Worm (Caenorhabditis elegans) whole organism, L4 larva: ENCODE measurements around the gene M04D8.8.
A peak's percentile ranks its signal among the peaks of the same experiment; 100 is the strongest.
"Not testable (repeated sequence)": the region's sequence is repeated elsewhere in the genome, so short reads cannot be mapped to it uniquely, and the experiment has no call there.

Experiments
- F10B5.3 ChIP-seq: sonication (generic microtip); optimal IDR thresholded peaks from 2 replicates; lab custom pipeline; 2016; ENCODE audit warnings: mild to moderate bottlenecking, missing genetic modification characterization, missing compliant biosample characterization
- ZK546.5 ChIP-seq, 2 experiments: sonication (generic microtip); optimal IDR thresholded peaks; 2 replicates each; lab custom pipeline; 2017; ENCODE audit warnings: missing biosample characterization in 2 of 2, missing genetic modification characterization in 2 of 2
- aha-1 ChIP-seq: fragments of 150-350 bp; peaks from one replicate; lab custom pipeline; 2014; ENCODE audit warnings: missing biosample characterization, missing genetic modification characterization
- ceh-20 ChIP-seq: fragments of 200-800 bp; sonication (Bioruptor generic); IDR thresholded peaks from 2 replicates; pipeline ENCODE4 v1.3.6; 2022; ENCODE audit warnings: missing genetic modification reagents, missing genetic modification characterization, missing compliant biosample characterization
- ceh-28 ChIP-seq: fragments of 150-350 bp; optimal IDR thresholded peaks from 2 replicates; lab custom pipeline; 2014; ENCODE audit warnings: missing biosample characterization, missing genetic modification reagents, missing genetic modification characterization
- ceh-82 ChIP-seq: sonication (generic microtip); optimal IDR thresholded peaks from 2 replicates; lab custom pipeline; 2017; ENCODE audit warnings: missing biosample characterization, missing genetic modification characterization
- daf-8 ChIP-seq: fragments of 200-800 bp; sonication (Bioruptor generic); IDR thresholded peaks from 2 replicates; pipeline ENCODE4 v1.3.6; 2022; ENCODE audit warnings: missing genetic modification characterization, missing compliant biosample characterization
- dmd-6 ChIP-seq: fragments of 200-800 bp; sonication (Bioruptor generic); IDR thresholded peaks from 2 replicates; pipeline ENCODE4 v1.3.6; 2022; ENCODE audit warnings: missing genetic modification reagents, missing genetic modification characterization, missing compliant biosample characterization
- duxl-1 ChIP-seq: sonication (generic microtip); optimal IDR thresholded peaks from 2 replicates; lab custom pipeline; 2016; ENCODE audit warnings: mild to moderate bottlenecking, missing genetic modification characterization, moderate library complexity, missing compliant biosample characterization; ENCODE audit not compliant: poor library complexity
- egl-27 ChIP-seq: sonication (generic microtip); optimal IDR thresholded peaks from 3 replicates; lab custom pipeline; 2017; ENCODE audit warnings: missing biosample characterization, missing genetic modification reagents, missing genetic modification characterization
- egl-43 ChIP-seq: fragments of 200-800 bp; sonication (Bioruptor generic); IDR thresholded peaks from 2 replicates; pipeline ENCODE4 v1.3.6; 2022; ENCODE audit warnings: missing genetic modification reagents, missing genetic modification characterization, missing compliant biosample characterization
- hif-1 ChIP-seq, 2 experiments: sonication (generic microtip); optimal IDR thresholded peaks; 2 replicates each; lab custom pipeline; 2016 to 2017; ENCODE audit warnings: missing compliant biosample characterization in 2 of 2, missing genetic modification characterization in 2 of 2, missing genetic modification reagents in 2 of 2, missing genotype in 2 of 2, mild to moderate bottlenecking in 1 of 2
- hlh-11 ChIP-seq: fragments of 200-800 bp; sonication (Bioruptor generic); optimal IDR thresholded peaks from 2 replicates; lab custom pipeline; 2018; ENCODE audit warnings: mild to moderate bottlenecking, missing genetic modification characterization, missing compliant biosample characterization
- lin-1 ChIP-seq: fragments of 200-800 bp; sonication (Bioruptor generic); IDR thresholded peaks from 2 replicates; pipeline ENCODE4 v1.3.6; 2022; ENCODE audit warnings: missing genetic modification reagents, missing genetic modification characterization, missing compliant biosample characterization
- madf-9 ChIP-seq: fragments of 200-800 bp; sonication (Bioruptor generic); conservative IDR thresholded peaks from 2 replicates; pipeline ENCODE4 v1.3.6; 2022; ENCODE audit warnings: missing genetic modification reagents, missing genetic modification characterization, missing compliant biosample characterization
- mep-1 ChIP-seq: fragments of 150-350 bp; sonication (generic microtip); optimal IDR thresholded peaks from 3 replicates; lab custom pipeline; 2014; ENCODE audit warnings: missing biosample characterization, missing genetic modification characterization
- nhr-102 ChIP-seq: sonication (generic microtip); optimal IDR thresholded peaks from 2 replicates; lab custom pipeline; 2016; ENCODE audit warnings: mild to moderate bottlenecking, missing genetic modification characterization, moderate library complexity, missing compliant biosample characterization
- nhr-11 ChIP-seq: fragments of 150-350 bp; optimal IDR thresholded peaks from 2 replicates; lab custom pipeline; 2014; ENCODE audit warnings: missing biosample characterization, missing genetic modification characterization
- nhr-28 ChIP-seq: fragments of 150-350 bp; optimal IDR thresholded peaks from 2 replicates; lab custom pipeline; 2014; ENCODE audit warnings: missing biosample characterization, missing genetic modification characterization
- pqm-1 ChIP-seq: sonication (generic microtip); optimal IDR thresholded peaks from 2 replicates; lab custom pipeline; 2017; ENCODE audit warnings: missing biosample characterization, missing genetic modification characterization
- tra-1 ChIP-seq: fragments of 200-800 bp; sonication (Bioruptor generic); IDR thresholded peaks from 2 replicates; pipeline ENCODE4 v1.3.6; 2022; ENCODE audit warnings: missing genetic modification reagents, missing genetic modification characterization, missing compliant biosample characterization
- unc-62 ChIP-seq, 3 experiments: fragments of 150-350 bp in 1 of 3; sonication (generic microtip); optimal IDR thresholded peaks in 2 of 3; peaks in 1 of 3; 1 replicate in 1 of 3; 2 replicates in 2 of 3; lab custom pipeline; 2014 to 2017; ENCODE audit warnings: missing biosample characterization in 3 of 3, missing genetic modification characterization in 3 of 3, missing genetic modification reagents in 3 of 3, missing genotype in 1 of 3
- zfp-3 ChIP-seq: fragments of 200-800 bp; sonication (Bioruptor generic); conservative IDR thresholded peaks from 2 replicates; pipeline ENCODE4 v1.3.6; 2022; ENCODE audit warnings: missing genetic modification reagents, missing genetic modification characterization, missing compliant biosample characterization

The M04D8.8 gene

ce11 chrIII:10025989-10026388 lies 8.0 kb upstream of the M04D8.8 start, which contains the start of gene ins-22:
ins-22 (plus strand) TSS chrIII:10026289.
- no peak for TF ChIP-seq lin-1 (GFP tag; lab: Robert Waterston, UW)

ce11 chrIII:10027947-10028346 lies 6.0 kb upstream of the M04D8.8 start, which contains the start of gene ins-23:
ins-23 (plus strand) TSS chrIII:10028247.
- no peak for TF ChIP-seq mep-1 (tag; lab: Kevin White, UChicago)
- peak; percentile 58 for TF ChIP-seq aha-1 (tag; lab: Kevin White, UChicago)
- TF ChIP-seq egl-27, result no peak

ce11 chrIII:10030549-10030948 lies 3.4 kb upstream of the M04D8.8 start, which contains the start of gene M04D8.4:
M04D8.4 (minus strand) TSS chrIII:10030649.
- TF ChIP-seq daf-8 (no peak), ceh-20 (no peak), egl-43 (GFP tag; lab: Robert Waterston, UW) (no peak), hlh-11 (tag; lab: Kevin White, UChicago) (no peak), ceh-82 (tag; lab: Kevin White, UChicago) (no peak), aha-1 (tag; lab: Kevin White, UChicago) (no peak), ZK546.5 (tag; optimal IDR thresholded peaks at IDR 0.05; lab: Kevin White, UChicago) (no peak), hif-1 (tag; optimal IDR thresholded peaks at IDR 0.05; lab: Kevin White, UChicago) (no peak), ceh-28 (tag; lab: Kevin White, UChicago) (no peak)

ce11 chrIII:10033213-10033612 lies 768 bp upstream of the M04D8.8 start, which contains the start of gene M04D8.5:
M04D8.5 (minus strand) TSS chrIII:10033313.
- TF ChIP-seq ceh-82 (tag; lab: Kevin White, UChicago), result no peak

- TF ChIP-seq dmd-6 (GFP tag; lab: Robert Waterston, UW) (no peak), nhr-11 (tag; lab: Kevin White, UChicago) (peak; percentile 63)
Measured at ce11 chrIII:10035783-10036182, 1.8 kb downstream of the M04D8.8 start, which contains the start of gene xbx-3. xbx-3 (plus strand) TSS chrIII:10035945.

- TF ChIP-seq unc-62 (GFP tag; optimal IDR thresholded peaks at IDR 0.05 in 1 of 2; lab: Kevin White, UChicago) (peak in 1 of 2 experiments; percentile 41), unc-62 (tag; optimal IDR thresholded peaks at IDR 0.05; lab: Kevin White, UChicago) (no peak), F10B5.3 (tag; lab: Kevin White, UChicago) (no peak)
- TF ChIP-seq, all 104 proteins: peak for 1
Measured at ce11 chrIII:10037150-10037549, 3.2 kb downstream of the M04D8.8 start, which contains the start of gene M04D8.7. M04D8.7 (plus strand) TSS chrIII:10037450.

ce11 chrIII:10040013-10040412 lies 6.0 kb downstream of the M04D8.8 start, which contains the start of gene T16G12.7:
T16G12.7 (minus strand) TSS chrIII:10040113.
- TF ChIP-seq egl-27 (no peak), duxl-1 (tag; lab: Kevin White, UChicago) (no peak)

- peak; percentile 68 for TF ChIP-seq pqm-1 (tag; lab: Kevin White, UChicago)
- TF ChIP-seq nhr-28, result peak; percentile 64
- TF ChIP-seq zfp-3 (GFP tag; lab: Robert Waterston, UW), result no peak
- TF ChIP-seq tra-1 (GFP tag; lab: Robert Waterston, UW), result peak; percentile 39; the same call in 1 of the 2 replicates
- peak; percentile 70 for TF ChIP-seq dmd-6 (GFP tag; lab: Robert Waterston, UW)
- TF ChIP-seq hlh-11 (tag; lab: Kevin White, UChicago), result peak; percentile 42
- TF ChIP-seq ceh-28 (tag; lab: Kevin White, UChicago), result no peak
Measured at ce11 chrIII:10049682-10050081, 15.7 kb downstream of the M04D8.8 start, which contains the start of gene T16G12.1. T16G12.1 (minus strand) TSS chrIII:10049857.

- TF ChIP-seq nhr-102 (tag; lab: Kevin White, UChicago); madf-9 (GFP tag; lab: Robert Waterston, UW); F10B5.3 (tag; lab: Kevin White, UChicago): not testable (repeated sequence)
Measured at ce11 chrIII:10050321-10050720, 16.3 kb downstream of the M04D8.8 start, which contains the start of gene T16G12.3. T16G12.3 (plus strand) TSS chrIII:10050621.
